Worm (Caenorhabditis elegans): ENCODE data around the gene R05H11.1.

Gene R05H11.1

DNA sequence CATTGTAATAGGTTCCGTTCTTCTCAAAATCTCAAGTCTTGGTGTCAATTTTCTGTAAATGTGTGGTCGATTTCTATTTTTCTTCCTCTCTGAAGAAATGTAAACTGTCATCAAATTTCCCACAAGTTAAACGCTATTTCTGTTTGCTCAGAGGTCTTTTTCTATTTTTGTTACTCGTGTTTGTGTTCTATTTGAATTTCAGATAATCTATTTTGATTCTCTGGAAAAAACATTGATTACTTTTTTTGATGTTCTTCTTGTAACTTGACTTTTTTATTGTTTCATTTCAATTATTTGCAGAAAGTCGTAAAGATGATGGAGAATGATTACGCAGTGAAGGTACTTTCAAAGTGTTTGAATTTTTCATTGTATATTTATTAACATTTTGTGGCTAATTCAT is 7.1 kb downstream of the R05H11.1 start, which contains the start of gene lim-8:
lim-8 (plus strand) TSS at position 301 of the 400 bp plus-strand sequence.
- TF ChIP-seq B0035.1 (tag; optimal IDR thresholded peaks at IDR 0.05) (no peak), ztf-6 (GFP tag; IDR thresholded peaks at IDR 0.05) (no peak), F52B5.7 (tag; optimal IDR thresholded peaks at IDR 0.05) (no peak), snpc-3.4 (tag; optimal IDR thresholded peaks at IDR 0.05) (no peak), lin-26 (GFP tag; IDR thresholded peaks at IDR 0.05) (no peak), athp-1 (tag; optimal IDR thresholded peaks at IDR 0.05) (no peak), cebp-2 (GFP tag; IDR thresholded peaks at IDR 0.05) (no peak), lin-40 (tag; optimal IDR thresholded peaks at IDR 0.05) (no peak), mel-28 (tag; optimal IDR thresholded peaks at IDR 0.05; ENCODE audit: borderline replicate concordance) (no peak), ztf-26 (tag; optimal IDR thresholded peaks at IDR 0.05) (no peak), Y56A3A.18 (GFP tag; IDR thresholded peaks at IDR 0.05) (no peak), Y79H2A.3 (GFP tag; conservative IDR thresholded peaks at IDR 0.05) (no peak), unc-62 (GFP tag; optimal IDR thresholded peaks at IDR 0.05) (no peak), ZK185.1 (tag; optimal IDR thresholded peaks at IDR 0.05; ENCODE audit: poor library complexity, severe bottlenecking) (no peak), hmg-1.2 (GFP tag; IDR thresholded peaks at IDR 0.05) (no peak)

DNA sequence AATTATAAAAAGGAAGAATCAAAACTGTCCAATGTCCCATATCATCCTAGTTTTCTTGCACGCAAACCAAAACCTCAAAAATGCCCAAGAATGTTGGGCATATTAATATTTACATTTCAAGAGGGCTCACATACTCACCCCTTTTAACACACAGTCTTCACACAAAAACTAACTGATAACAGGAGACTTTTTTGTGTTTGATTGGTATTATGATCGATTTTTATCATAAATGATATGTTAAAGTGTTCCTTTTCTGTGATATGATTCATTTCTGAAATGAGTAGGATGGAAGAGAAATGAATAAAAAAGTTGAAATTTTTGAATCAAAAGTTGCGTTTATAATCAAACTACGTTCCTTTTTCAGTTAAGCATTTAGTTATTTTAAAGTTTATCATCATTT is 7.7 kb downstream of the R05H11.1 start:
- no peak for TF ChIP-seq madf-6 (GFP tag; IDR thresholded peaks at IDR 0.05)
- TF ChIP-seq nhr-80 (tag; optimal IDR thresholded peaks at IDR 0.05): peak; percentile 49

DNA sequence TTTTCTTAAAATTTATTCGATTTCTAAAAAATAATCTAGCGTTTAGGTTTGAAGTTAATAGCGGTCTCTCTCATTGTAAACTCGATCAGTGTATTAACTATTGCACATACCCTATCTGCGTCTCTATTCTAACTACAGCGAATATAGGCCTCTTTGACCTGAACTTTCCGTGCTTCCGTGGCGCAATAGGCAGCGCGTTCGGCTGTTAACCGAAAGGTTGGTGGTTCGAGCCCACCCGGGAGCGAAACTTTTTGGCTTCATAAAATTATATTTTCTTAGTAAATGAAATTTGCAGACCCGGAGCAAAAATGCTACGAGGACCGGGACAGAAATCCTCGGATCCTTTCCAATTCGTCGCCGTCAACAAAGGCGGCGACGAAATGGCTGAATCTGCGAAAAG is 10.0 kb downstream of the R05H11.1 start:
- TF ChIP-seq ama-1 (optimal IDR thresholded peaks at IDR 0.05) (no peak), ama-1 (GFP tag; optimal IDR thresholded peaks at IDR 0.05) (peak in 1 of 2 experiments; percentile 74), sea-2 (GFP tag; IDR thresholded peaks at IDR 0.05) (no peak), B0336.3 (GFP tag; IDR thresholded peaks at IDR 0.05) (no peak), attf-3 (GFP tag; conservative IDR thresholded peaks at IDR 0.05) (peak; percentile 26; the same call in 1 of the 2 replicates), K11D2.4 (GFP tag; IDR thresholded peaks at IDR 0.05) (no peak), zim-3 (tag; optimal IDR thresholded peaks at IDR 0.05) (no peak), him-1 (tag; optimal IDR thresholded peaks at IDR 0.05) (peak; percentile 65), nfyb-1 (GFP tag; IDR thresholded peaks at IDR 0.05) (peak; percentile 70; the same call in 1 of the 2 replicates), F49E8.2 (tag; optimal IDR thresholded peaks at IDR 0.05; ENCODE audit: insufficient read depth) (no peak), hlh-26 (GFP tag; conservative IDR thresholded peaks at IDR 0.05) (no peak), F23B12.7 (tag; optimal IDR thresholded peaks at IDR 0.05; ENCODE audit: insufficient read depth) (peak; percentile 70), nhr-90 (tag; optimal IDR thresholded peaks at IDR 0.05) (peak; percentile 46), unc-130 (GFP tag; optimal IDR thresholded peaks at IDR 0.05) (peak; percentile 7), die-1 (tag; optimal IDR thresholded peaks at IDR 0.05) (peak; percentile 69), ZK185.1 (tag; optimal IDR thresholded peaks at IDR 0.05; ENCODE audit: poor library complexity, severe bottlenecking) (peak; percentile 6), ztf-18 (tag; optimal IDR thresholded peaks at IDR 0.05) (peak; percentile 42), athp-1 (tag; optimal IDR thresholded peaks at IDR 0.05) (peak; percentile 10), F39B2.1 (GFP tag; IDR thresholded peaks at IDR 0.05) (no peak), rcor-1 (GFP tag; IDR thresholded peaks at IDR 0.05) (0 out of 2 replicates have a peak, but pooled peaks have one; percentile 32), lsl-1 (GFP tag; optimal IDR thresholded peaks at IDR 0.05) (peak; percentile 9), rpc-1 (optimal IDR thresholded peaks at IDR 0.05) (peak; percentile 61), rpc-1 (tag; optimal IDR thresholded peaks at IDR 0.05) (peak; percentile 77), hmg-1.2 (GFP tag; IDR thresholded peaks at IDR 0.05) (peak; percentile 68), akir-1 (GFP tag; optimal IDR thresholded peaks at IDR 0.05) (no peak), tbp1 (GFP tag; optimal IDR thresholded peaks at IDR 0.05) (peak; percentile 96), ztf-26 (tag; optimal IDR thresholded peaks at IDR 0.05) (no peak), mel-28 (tag; optimal IDR thresholded peaks at IDR 0.05; ENCODE audit: borderline replicate concordance) (no peak), mxl-1 (tag; optimal IDR thresholded peaks at IDR 0.05) (peak; percentile 44), T07F8.4 (tag; optimal IDR thresholded peaks at IDR 0.05) (peak; percentile 12), lin-26 (GFP tag; IDR thresholded peaks at IDR 0.05) (peak; percentile 64; the same call in 1 of the 2 replicates), nhr-80 (tag; optimal IDR thresholded peaks at IDR 0.05) (peak; percentile 19), B0261.1 (tag; optimal IDR thresholded peaks at IDR 0.05) (peak; percentile 76), F33H1.4 (GFP tag; IDR thresholded peaks at IDR 0.05) (peak; percentile 16; the same call in 1 of the 2 replicates), attf-5 (GFP tag; optimal IDR thresholded peaks at IDR 0.05) (peak; percentile 17)
